Fruit fly (Drosophila melanogaster) whole organism, embryonic: ENCODE measurements around the gene CG11768.

Experiments
- B-H1 ChIP-seq: fragments of 200-800 bp; sonication (Bioruptor generic); IDR thresholded peaks from 3 replicates; pipeline ENCODE4 v1.3.6; 2022; ENCODE audit warnings: missing biosample characterization, missing genetic modification characterization
- CG10462 ChIP-seq: fragments of 200-800 bp; sonication (Bioruptor generic); optimal IDR thresholded peaks from 2 replicates; lab custom pipeline; 2016; ENCODE audit warnings: missing biosample characterization, missing genetic modification characterization
- CG11560 ChIP-seq: fragments of 200-800 bp; sonication (Bioruptor generic); IDR thresholded peaks from 3 replicates; pipeline ENCODE4 v1.3.6; 2022; ENCODE audit warnings: missing biosample characterization, missing genetic modification characterization
- CG11723 ChIP-seq: fragments of 200-800 bp; sonication (Bioruptor generic); optimal IDR thresholded peaks from 2 replicates; lab custom pipeline; 2017; ENCODE audit warnings: missing biosample characterization, mild to moderate bottlenecking, missing genetic modification characterization
- CG12769 ChIP-seq: fragments of 200-800 bp; sonication (Bioruptor generic); optimal IDR thresholded peaks from 2 replicates; lab custom pipeline; 2019; ENCODE audit warnings: missing biosample characterization, mild to moderate bottlenecking, missing genetic modification characterization, moderate library complexity
- CG13424 ChIP-seq: fragments of 200-800 bp; sonication (Bioruptor generic); optimal IDR thresholded peaks from 2 replicates; lab custom pipeline; 2019; ENCODE audit warnings: missing biosample characterization, mild to moderate bottlenecking, missing genetic modification characterization, moderate library complexity
- CG14050 ChIP-seq: fragments of 200-800 bp; sonication (Bioruptor generic); IDR thresholded peaks from 3 replicates; pipeline ENCODE4 v1.3.6; 2022; ENCODE audit warnings: missing biosample characterization, missing genetic modification characterization
- CG17359 ChIP-seq: fragments of 200-800 bp; sonication (Bioruptor generic); optimal IDR thresholded peaks from 3 replicates; lab custom pipeline; 2018; ENCODE audit warnings: missing biosample characterization, mild to moderate bottlenecking, missing genetic modification characterization, moderate library complexity
- CG17912 ChIP-seq: fragments of 200-800 bp; sonication (Bioruptor generic); optimal IDR thresholded peaks from 2 replicates; lab custom pipeline; 2018; ENCODE audit warnings: missing biosample characterization, mild to moderate bottlenecking, missing genetic modification characterization
- CG30403 ChIP-seq: fragments of 200-800 bp; sonication (Bioruptor generic); optimal IDR thresholded peaks from 3 replicates; lab custom pipeline; 2016; ENCODE audit warnings: missing biosample characterization, missing genetic modification characterization
- CG31441 ChIP-seq: fragments of 200-800 bp; sonication (Bioruptor generic); IDR thresholded peaks from 2 replicates; pipeline ENCODE4 v1.3.6; 2022; ENCODE audit warnings: missing biosample characterization, missing genetic modification characterization
- CG4820 ChIP-seq: fragments of 200-800 bp; sonication (Bioruptor generic); optimal IDR thresholded peaks from 3 replicates; lab custom pipeline; 2016; ENCODE audit warnings: missing biosample characterization, missing genetic modification characterization
- CG4854 ChIP-seq: fragments of 200-800 bp; sonication (Bioruptor generic); optimal IDR thresholded peaks from 2 replicates; lab custom pipeline; 2016; ENCODE audit warnings: missing biosample characterization, missing genetic modification characterization, inconsistent platforms
- CG6175 ChIP-seq: fragments of 200-800 bp; sonication (Bioruptor generic); IDR thresholded peaks from 3 replicates; pipeline ENCODE4 v1.3.6; 2022; ENCODE audit warnings: missing biosample characterization, missing genetic modification characterization
- CG6272 ChIP-seq: fragments of 200-800 bp; sonication (Bioruptor generic); IDR thresholded peaks from 2 replicates; pipeline ENCODE4 v1.3.6; 2022; ENCODE audit warnings: missing biosample characterization, missing genetic modification characterization
- CG6813 ChIP-seq: fragments of 200-800 bp; sonication (Bioruptor generic); optimal IDR thresholded peaks from 2 replicates; lab custom pipeline; 2017; ENCODE audit warnings: missing biosample characterization, missing genetic modification characterization, mild to moderate bottlenecking, moderate library complexity, missing genetic modification reagents
- CG7271 ChIP-seq: fragments of 200-800 bp; sonication (Bioruptor generic); optimal IDR thresholded peaks from 2 replicates; lab custom pipeline; 2018; ENCODE audit warnings: missing biosample characterization, mild to moderate bottlenecking, missing genetic modification characterization, moderate library complexity
- CG9215 ChIP-seq: fragments of 200-800 bp; sonication (Bioruptor generic); IDR thresholded peaks from 2 replicates; pipeline ENCODE4 v1.3.6; 2022; ENCODE audit warnings: missing biosample characterization, missing genetic modification characterization
- CG9932 ChIP-seq: fragments of 200-800 bp; sonication (Bioruptor generic); IDR thresholded peaks from 2 replicates; pipeline ENCODE4 v1.3.6; 2022; ENCODE audit warnings: missing biosample characterization, missing genetic modification characterization
- Doc3 ChIP-seq: fragments of 200-800 bp; sonication (Bioruptor generic); IDR thresholded peaks from 3 replicates; pipeline ENCODE4 v1.3.6; 2022; ENCODE audit warnings: missing biosample characterization, missing genetic modification characterization; ENCODE audit not compliant: partially characterized antibody
- Fer2 ChIP-seq: fragments of 200-800 bp; sonication (Bioruptor generic); optimal IDR thresholded peaks from 2 replicates; lab custom pipeline; 2018; ENCODE audit warnings: missing biosample characterization, mild to moderate bottlenecking, missing genetic modification characterization, moderate library complexity
- Gsc ChIP-seq: fragments of 200-800 bp; sonication (Bioruptor generic); IDR thresholded peaks from 2 replicates; pipeline ENCODE4 v1.3.6; 2022; ENCODE audit warnings: missing biosample characterization, missing genetic modification characterization
- HLH3B ChIP-seq: fragments of 200-800 bp; sonication (Bioruptor generic); IDR thresholded peaks from 2 replicates; pipeline ENCODE4 v1.3.6; 2022; ENCODE audit warnings: missing biosample characterization, missing genetic modification characterization
- Hey ChIP-seq: fragments of 200-800 bp; sonication (Bioruptor generic); optimal IDR thresholded peaks from 3 replicates; lab custom pipeline; 2018; ENCODE audit warnings: missing biosample characterization, mild to moderate bottlenecking, missing genetic modification characterization
- Hmr ChIP-seq: fragments of 200-800 bp; sonication (Bioruptor generic); optimal IDR thresholded peaks from 3 replicates; lab custom pipeline; 2017; ENCODE audit warnings: mild to moderate bottlenecking, missing biosample characterization, missing genetic modification reagents, missing genetic modification characterization
- MBD-R2 ChIP-seq: fragments of 200-800 bp; sonication (Bioruptor generic); IDR thresholded peaks from 2 replicates; pipeline ENCODE4 v1.3.6; 2022; ENCODE audit warnings: missing biosample characterization, missing genetic modification characterization
- Meics ChIP-seq: fragments of 200-800 bp; sonication (Bioruptor generic); optimal IDR thresholded peaks from 2 replicates; lab custom pipeline; 2017; ENCODE audit warnings: missing biosample characterization, mild to moderate bottlenecking, missing genetic modification characterization
- Mrtf ChIP-seq: fragments of 200-800 bp; sonication (Bioruptor generic); IDR thresholded peaks from 3 replicates; pipeline ENCODE4 v1.3.6; 2022; ENCODE audit warnings: missing biosample characterization, missing genetic modification characterization
- Sry-β ChIP-seq: fragments of 200-800 bp; sonication (Bioruptor generic); optimal IDR thresholded peaks from 2 replicates; lab custom pipeline; 2018; ENCODE audit warnings: missing biosample characterization, mild to moderate bottlenecking, missing genetic modification characterization, moderate library complexity
- Sry-δ ChIP-seq: fragments of 200-800 bp; sonication (Bioruptor generic); optimal IDR thresholded peaks from 2 replicates; lab custom pipeline; 2016; ENCODE audit warnings: missing biosample characterization, missing genetic modification characterization
- Usf ChIP-seq: fragments of 200-800 bp; sonication (Bioruptor generic); optimal IDR thresholded peaks from 2 replicates; lab custom pipeline; 2017; ENCODE audit warnings: missing genotype, missing biosample characterization, missing genetic modification characterization
- bsh ChIP-seq, 2 experiments: fragments of 200-800 bp; sonication (Bioruptor generic); optimal IDR thresholded peaks; 2 replicates each; lab custom pipeline; 2017 to 2018; ENCODE audit warnings: mild to moderate bottlenecking in 2 of 2, missing biosample characterization in 2 of 2, missing genetic modification characterization in 2 of 2, moderate library complexity in 1 of 2
- eve ChIP-seq, 2 experiments: fragments of >200 bp; optimal IDR thresholded peaks; 2 replicates each; lab custom pipeline; 2017; ENCODE audit warnings: missing biosample characterization in 2 of 2, missing genetic modification characterization in 2 of 2
- ewg ChIP-seq: fragments of 200-800 bp; sonication (Bioruptor generic); optimal IDR thresholded peaks from 3 replicates; lab custom pipeline; 2017; ENCODE audit warnings: mild to moderate bottlenecking, missing biosample characterization, missing genetic modification reagents, missing genetic modification characterization
- fd3F ChIP-seq: fragments of 200-800 bp; sonication (Bioruptor generic); optimal IDR thresholded peaks from 2 replicates; lab custom pipeline; 2018; ENCODE audit warnings: missing biosample characterization, mild to moderate bottlenecking, missing genetic modification characterization, moderate library complexity
- gt ChIP-seq: fragments of 200-800 bp; sonication (Bioruptor generic); IDR thresholded peaks from 2 replicates; pipeline ENCODE4 v1.3.6; 2022; ENCODE audit warnings: missing biosample characterization, missing genetic modification characterization
- hkb ChIP-seq, 2 experiments: fragments of 200-800 bp in 1 of 2; fragments of >200 bp in 1 of 2; sonication (Bioruptor generic) in 1 of 2; IDR thresholded peaks in 1 of 2; optimal IDR thresholded peaks in 1 of 2; 2 replicates each; pipeline versions ENCODE4 v1.3.6 to Lab custom; 2017 to 2022; ENCODE audit warnings: missing biosample characterization in 1 of 2, missing genetic modification characterization in 1 of 2
- kni ChIP-seq: fragments of 200-800 bp; sonication (Bioruptor generic); optimal IDR thresholded peaks from 3 replicates; lab custom pipeline; 2017; ENCODE audit warnings: mild to moderate bottlenecking, missing biosample characterization, missing genetic modification reagents, missing genetic modification characterization
- lab ChIP-seq: fragments of 200-800 bp; sonication (Bioruptor generic); optimal IDR thresholded peaks from 3 replicates; lab custom pipeline; 2017; ENCODE audit warnings: missing biosample characterization, missing genetic modification characterization, mild to moderate bottlenecking, moderate library complexity, missing genetic modification reagents
- lmd ChIP-seq: fragments of 200-800 bp; sonication (Bioruptor generic); IDR thresholded peaks from 2 replicates; pipeline ENCODE4 v1.3.6; 2022; ENCODE audit warnings: missing biosample characterization, missing genetic modification characterization
- odd ChIP-seq: fragments of 200-800 bp; sonication (Bioruptor generic); optimal IDR thresholded peaks from 2 replicates; lab custom pipeline; 2017; ENCODE audit warnings: missing biosample characterization, mild to moderate bottlenecking, missing genetic modification characterization
- pan ChIP-seq, 4 experiments: fragments of >200 bp in 3 of 4; fragments of 200-800 bp in 1 of 4; sonication (Bioruptor generic) in 1 of 4; optimal IDR thresholded peaks in 3 of 4; IDR thresholded peaks in 1 of 4; 2 replicates each; pipeline versions ENCODE4 v1.3.6 to Lab custom; 2017 to 2022; ENCODE audit warnings: missing biosample characterization in 2 of 4, missing genetic modification characterization in 2 of 4, mixed read lengths in 1 of 4
- pho ChIP-seq: fragments of 200-800 bp; sonication (Bioruptor generic); optimal IDR thresholded peaks from 2 replicates; lab custom pipeline; 2016; ENCODE audit warnings: missing biosample characterization, missing genetic modification characterization
- rib ChIP-seq: fragments of 200-800 bp; sonication (Bioruptor generic); IDR thresholded peaks from 2 replicates; pipeline ENCODE4 v1.3.6; 2022; ENCODE audit warnings: missing biosample characterization, missing genetic modification characterization
- shn ChIP-seq: fragments of 200-800 bp; sonication (Bioruptor generic); optimal IDR thresholded peaks from 3 replicates; lab custom pipeline; 2016; ENCODE audit warnings: missing biosample characterization, missing genetic modification characterization
- sr ChIP-seq: fragments of 200-800 bp; sonication (Bioruptor generic); IDR thresholded peaks from 3 replicates; pipeline ENCODE4 v1.3.6; 2022; ENCODE audit warnings: missing biosample characterization, missing genetic modification characterization
- stwl ChIP-seq: fragments of 200-800 bp; sonication (Bioruptor generic); optimal IDR thresholded peaks from 3 replicates; lab custom pipeline; 2018; ENCODE audit warnings: missing biosample characterization, mild to moderate bottlenecking, missing genetic modification characterization, moderate library complexity
- tgo ChIP-seq: fragments of 200-800 bp; sonication (Bioruptor generic); IDR thresholded peaks from 3 replicates; pipeline ENCODE4 v1.3.6; 2022; ENCODE audit warnings: missing biosample characterization, missing genetic modification characterization
- toy ChIP-seq: fragments of 200-800 bp; sonication (Bioruptor generic); IDR thresholded peaks from 2 replicates; pipeline ENCODE4 v1.3.6; 2022; ENCODE audit warnings: missing biosample characterization, missing genetic modification characterization
- trh ChIP-seq: fragments of 200-800 bp; sonication (Bioruptor generic); optimal IDR thresholded peaks from 2 replicates; lab custom pipeline; 2016; ENCODE audit warnings: missing biosample characterization, missing genetic modification characterization

CG11768 gene

dm6 chr3R:8746354-8746753 is 21.6 kb downstream of the CG11768 start (continued):
- TF ChIP-seq stwl (tag; lab: Kevin White, UChicago) (peak; percentile 15), Mrtf (no peak), CG17359 (tag; lab: Kevin White, UChicago) (peak; percentile 67), CG6813 (GFP tag; lab: Kevin White, UChicago) (peak; percentile 45), CG6272 (GFP tag; lab: Robert Waterston, UW) (no peak), CG10462 (GFP tag; lab: Kevin White, UChicago) (no peak), Fer2 (tag; lab: Kevin White, UChicago) (no peak), CG31441 (peak; percentile 80), Meics (peak; percentile 46), HLH3B (GFP tag; lab: Robert Waterston, UW) (peak; percentile 72), Gsc (GFP tag; lab: Robert Waterston, UW) (no peak), pho (no peak), Sry-δ (GFP tag; lab: Kevin White, UChicago) (no peak), CG11560 (no peak), Hmr (GFP tag; lab: Kevin White, UChicago) (no peak), B-H1 (GFP tag; lab: Robert Waterston, UW) (peak; percentile 31; the same call in 2 of the 3 replicates), Usf (GFP tag; lab: Kevin White, UChicago) (no peak), CG9932 (GFP tag; lab: Robert Waterston, UW) (peak; percentile 36; the same call in 1 of the 2 replicates), CG7271 (tag; lab: Kevin White, UChicago) (peak; percentile 88), CG11723 (GFP tag; lab: Kevin White, UChicago) (no peak), lab (GFP tag; lab: Kevin White, UChicago) (peak; percentile 59), Doc3 (GFP tag; lab: Robert Waterston, UW) (no peak), CG4820 (GFP tag; lab: Kevin White, UChicago) (peak; percentile 65), trh (GFP tag; lab: Kevin White, UChicago) (no peak), lmd (GFP tag; lab: Robert Waterston, UW) (peak; percentile 59), Hey (no peak), CG17912 (GFP tag; lab: Kevin White, UChicago) (no peak), rib (GFP tag; lab: Robert Waterston, UW) (no peak), Sry-β (GFP tag; lab: Kevin White, UChicago) (no peak), ewg (GFP tag; lab: Kevin White, UChicago) (peak; percentile 33), odd (GFP tag; lab: Kevin White, UChicago) (no peak), CG6175 (GFP tag; lab: Robert Waterston, UW) (no peak)
- TF ChIP-seq, all 482 proteins: peak for 211

DNA sequence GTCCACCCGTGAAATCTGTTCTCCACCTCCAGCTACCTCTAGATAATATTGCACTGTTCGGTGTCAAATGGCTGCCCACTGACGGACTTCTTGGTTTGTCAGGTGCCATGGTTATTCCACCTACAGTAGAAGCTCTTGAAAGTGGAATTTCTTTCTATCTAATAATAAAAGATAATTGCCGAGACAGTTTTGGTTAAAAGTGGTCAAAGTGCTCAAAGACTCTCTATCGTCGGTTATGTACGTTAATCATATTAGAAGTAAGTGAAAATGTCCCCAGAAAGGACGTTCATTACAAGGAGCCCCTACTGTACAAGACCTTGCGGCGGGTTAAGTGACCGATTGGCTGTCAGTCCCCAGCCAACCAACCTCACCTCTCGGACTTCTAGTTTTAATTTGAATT is 23.8 kb downstream of the CG11768 start:
- peak; percentile 4 for TF ChIP-seq shn (GFP tag; lab: Kevin White, UChicago)
- TF ChIP-seq toy (GFP tag; lab: Robert Waterston, UW): no peak
- no peak for TF ChIP-seq CG6175 (GFP tag; lab: Robert Waterston, UW)
- TF ChIP-seq hkb (optimal IDR thresholded peaks at IDR 0.05; lab: Kevin White, UChicago): no peak
- TF ChIP-seq hkb (GFP tag; IDR thresholded peaks at IDR 0.05; lab: Robert Waterston, UW): peak; percentile 48; the same call in 1 of the 2 replicates
- TF ChIP-seq CG9215 (GFP tag; lab: Robert Waterston, UW): peak; percentile 23; the same call in 1 of the 2 replicates
- peak; percentile 12; the same call in 2 of the 3 replicates for TF ChIP-seq CG14050 (GFP tag; lab: Robert Waterston, UW)
- peak in 1 of 2 experiments; percentile 13 for TF ChIP-seq eve (GFP tag; optimal IDR thresholded peaks at IDR 0.05; lab: Kevin White, UChicago)
- no peak for TF ChIP-seq sr (GFP tag; lab: Robert Waterston, UW)
- peak; percentile 29 for TF ChIP-seq fd3F (GFP tag; lab: Kevin White, UChicago)
- no peak for TF ChIP-seq gt (GFP tag; lab: Robert Waterston, UW)
- TF ChIP-seq kni: peak; percentile 7
- TF ChIP-seq CG4854 (GFP tag; lab: Kevin White, UChicago): peak; percentile 12
- TF ChIP-seq CG13424 (tag; lab: Kevin White, UChicago): peak; percentile 52
- peak; percentile 62; the same call in 2 of the 3 replicates for TF ChIP-seq tgo (GFP tag; lab: Robert Waterston, UW)
- peak; percentile 44 for TF ChIP-seq CG30403 (GFP tag; lab: Kevin White, UChicago)
- peak in 1 of 2 experiments; percentile 57 for TF ChIP-seq bsh (GFP tag; optimal IDR thresholded peaks at IDR 0.05; lab: Kevin White, UChicago)
- no peak for TF ChIP-seq MBD-R2 (GFP tag; lab: Robert Waterston, UW)
- TF ChIP-seq pan (optimal IDR thresholded peaks at IDR 0.05; lab: Kevin White, UChicago): no peak
- peak in 1 of 2 experiments; percentile 48 for TF ChIP-seq pan (GFP tag; optimal IDR thresholded peaks at IDR 0.05 in 1 of 2, IDR thresholded peaks at IDR 0.05 in 1 of 2)
- peak; percentile 32 for TF ChIP-seq CG12769 (tag; lab: Kevin White, UChicago)
